Fruit fly (Drosophila melanogaster): ENCODE measurements around the gene Dok.

Gene Dok

dm6 chrX:7290811-7291515 lies 33.1 kb upstream of the Dok start, which contains the start of gene unc-119:
unc-119 (minus strand) TSS chrX:7291298.
- TF ChIP-seq CG1620 (GFP tag; optimal IDR thresholded peaks at IDR 0.05) (peak; percentile 4), toe (GFP tag; optimal IDR thresholded peaks at IDR 0.05) (no peak), cnc (optimal IDR thresholded peaks at IDR 0.05) (no peak), CG14711 (tag; optimal IDR thresholded peaks at IDR 0.05) (peak; percentile 9), CG11617 (GFP tag; optimal IDR thresholded peaks at IDR 0.05) (peak; percentile 17), tj (GFP tag; optimal IDR thresholded peaks at IDR 0.05) (peak; percentile 89), Crg-1 (GFP tag; optimal IDR thresholded peaks at IDR 0.05) (peak; percentile 32), CG7045 (GFP tag; optimal IDR thresholded peaks at IDR 0.05) (no peak), bab1 (GFP tag; optimal IDR thresholded peaks at IDR 0.05) (peak; percentile 2), pad (GFP tag; optimal IDR thresholded peaks at IDR 0.05) (peak; percentile 54), CG7101 (tag; optimal IDR thresholded peaks at IDR 0.05) (peak; percentile 13), Mnt (GFP tag; optimal IDR thresholded peaks at IDR 0.05) (peak; percentile 24), cic (GFP tag; optimal IDR thresholded peaks at IDR 0.05) (peak; percentile 11)

- TF ChIP-seq CG14711 (tag; optimal IDR thresholded peaks at IDR 0.05): peak; percentile 19
- TF ChIP-seq kay (GFP tag; ENCODE audit: borderline replicate concordance): peak; percentile 32
- no peak for TF ChIP-seq Hr96 (GFP tag; optimal IDR thresholded peaks at IDR 0.05)
- peak; percentile 1 for TF ChIP-seq CG33017 (tag; optimal IDR thresholded peaks at IDR 0.05)
These were observed 32.0 kb upstream of the Dok start for dm6 chrX:7291850-7292499.

DNA sequence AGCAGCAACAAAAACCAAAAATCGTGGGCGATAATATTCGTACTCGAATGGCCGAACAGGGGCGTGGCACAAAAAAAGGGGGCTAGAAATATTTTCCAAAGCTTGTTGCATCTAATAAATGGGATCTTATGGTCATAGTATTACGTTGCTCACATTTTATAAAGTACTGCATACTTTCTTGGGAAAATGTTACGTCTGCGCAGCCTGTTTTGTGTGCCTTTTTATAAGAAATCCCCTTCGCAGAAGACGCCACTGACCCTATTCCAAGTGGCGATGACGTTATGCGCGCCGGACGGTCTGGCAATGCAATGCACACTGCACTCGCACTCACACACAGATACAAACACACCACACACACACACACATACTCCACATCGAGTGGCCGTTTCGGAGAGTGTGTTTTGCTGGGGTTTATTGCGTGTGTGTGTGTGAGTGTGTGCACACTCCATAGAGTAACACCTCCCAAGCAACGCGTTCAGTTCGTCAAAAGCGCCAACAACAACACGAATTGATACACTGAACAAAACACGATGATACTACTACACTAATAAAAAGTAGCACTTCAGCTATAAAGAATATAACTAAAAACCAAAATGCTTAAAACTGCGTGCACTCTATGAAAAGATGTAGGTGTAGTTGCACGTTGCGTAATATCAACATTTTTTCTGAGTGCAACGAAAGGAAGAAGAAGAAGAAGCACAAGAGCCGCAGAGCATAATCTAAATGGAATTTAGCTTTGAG lies 30.7 kb upstream of the Dok start:
- TF ChIP-seq CG5204 (GFP tag; optimal IDR thresholded peaks at IDR 0.05) (peak; percentile 76), tj (GFP tag; optimal IDR thresholded peaks at IDR 0.05) (peak; percentile 68), CG14711 (tag; optimal IDR thresholded peaks at IDR 0.05) (peak; percentile 81), CG12768 (GFP tag; optimal IDR thresholded peaks at IDR 0.05) (peak; percentile 91), bab1 (GFP tag; optimal IDR thresholded peaks at IDR 0.05) (peak; percentile 85), pad (GFP tag; optimal IDR thresholded peaks at IDR 0.05) (peak; percentile 81), ovo (GFP tag; optimal IDR thresholded peaks at IDR 0.05) (peak; percentile 42), CG7101 (tag; optimal IDR thresholded peaks at IDR 0.05) (peak; percentile 90), Crg-1 (GFP tag; optimal IDR thresholded peaks at IDR 0.05) (peak; percentile 83), CG33017 (tag; optimal IDR thresholded peaks at IDR 0.05) (peak; percentile 66), CG7045 (GFP tag; optimal IDR thresholded peaks at IDR 0.05) (peak; percentile 74), CG11617 (GFP tag; optimal IDR thresholded peaks at IDR 0.05) (peak; percentile 88), cic (GFP tag; optimal IDR thresholded peaks at IDR 0.05) (peak; percentile 54), toe (GFP tag; optimal IDR thresholded peaks at IDR 0.05) (peak; percentile 79), kay (GFP tag; ENCODE audit: borderline replicate concordance) (peak; percentile 51), Clk (GFP tag; optimal IDR thresholded peaks at IDR 0.05) (peak; percentile 74), Hr96 (GFP tag; optimal IDR thresholded peaks at IDR 0.05) (peak; percentile 83), CG1620 (GFP tag; optimal IDR thresholded peaks at IDR 0.05) (peak; percentile 85), cnc (optimal IDR thresholded peaks at IDR 0.05) (no peak), Mnt (GFP tag; optimal IDR thresholded peaks at IDR 0.05) (peak; percentile 69)

DNA sequence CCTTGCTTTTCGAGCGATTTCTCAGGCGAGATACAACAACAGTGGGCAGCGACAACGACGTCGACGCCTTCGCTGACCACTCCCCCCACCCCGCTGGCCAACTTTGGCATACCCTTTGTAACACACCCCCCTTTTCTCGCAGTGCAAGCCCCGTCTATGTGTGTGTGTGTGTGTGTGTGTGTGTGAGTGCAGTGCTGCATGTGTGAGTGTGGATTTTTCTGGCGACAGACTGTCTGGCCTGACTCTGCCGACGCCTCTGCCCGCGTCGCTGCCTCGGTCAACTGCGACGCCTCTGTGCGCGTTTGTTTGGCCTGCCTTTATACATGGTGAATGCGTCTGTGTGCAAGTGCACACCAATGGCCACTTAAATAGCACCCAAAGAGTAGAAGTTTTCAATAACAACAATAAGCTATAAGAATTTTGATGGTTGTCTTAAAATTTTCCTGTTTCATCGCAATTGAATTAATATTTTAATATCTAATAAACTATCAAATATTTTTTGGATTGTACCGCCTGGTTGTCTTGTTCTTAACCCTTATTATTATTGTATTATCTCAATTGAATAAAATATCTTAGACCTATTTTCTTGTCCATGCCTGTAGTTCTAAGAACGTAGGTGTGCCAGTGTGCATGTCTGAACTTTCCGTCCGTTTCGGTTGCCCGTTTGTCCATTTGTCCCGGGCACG lies 30.0 kb upstream of the Dok start:
- TF ChIP-seq Clk (GFP tag; optimal IDR thresholded peaks at IDR 0.05): peak; percentile 74
- TF ChIP-seq tj (GFP tag; optimal IDR thresholded peaks at IDR 0.05): peak; percentile 77
- TF ChIP-seq Mnt (GFP tag; optimal IDR thresholded peaks at IDR 0.05): peak; percentile 49
- peak; percentile 89 for TF ChIP-seq CG7045 (GFP tag; optimal IDR thresholded peaks at IDR 0.05)
- TF ChIP-seq cic (GFP tag; optimal IDR thresholded peaks at IDR 0.05): peak; percentile 68
- peak; percentile 83 for TF ChIP-seq pad (GFP tag; optimal IDR thresholded peaks at IDR 0.05)
- TF ChIP-seq CG5204 (GFP tag; optimal IDR thresholded peaks at IDR 0.05): peak; percentile 69
- TF ChIP-seq CG14711 (tag; optimal IDR thresholded peaks at IDR 0.05): peak; percentile 90
- TF ChIP-seq CG33017 (tag; optimal IDR thresholded peaks at IDR 0.05): peak; percentile 92
- TF ChIP-seq bab1 (GFP tag; optimal IDR thresholded peaks at IDR 0.05): peak; percentile 93
- peak; percentile 71 for TF ChIP-seq ovo (GFP tag; optimal IDR thresholded peaks at IDR 0.05)
- TF ChIP-seq Crg-1 (GFP tag; optimal IDR thresholded peaks at IDR 0.05): peak; percentile 78
- TF ChIP-seq CG7101 (tag; optimal IDR thresholded peaks at IDR 0.05): peak; percentile 94
- TF ChIP-seq CG12768 (GFP tag; optimal IDR thresholded peaks at IDR 0.05): peak; percentile 93
- peak; percentile 72 for TF ChIP-seq toe (GFP tag; optimal IDR thresholded peaks at IDR 0.05)
- TF ChIP-seq Hr96 (GFP tag; optimal IDR thresholded peaks at IDR 0.05): peak; percentile 14
- no peak for TF ChIP-seq cnc (optimal IDR thresholded peaks at IDR 0.05)
- peak; percentile 54 for TF ChIP-seq CG1620 (GFP tag; optimal IDR thresholded peaks at IDR 0.05)
- TF ChIP-seq kay (GFP tag; ENCODE audit: borderline replicate concordance): no peak
- peak; percentile 86 for TF ChIP-seq CG11617 (GFP tag; optimal IDR thresholded peaks at IDR 0.05)

dm6 chrX:7295973-7296372 lies 28.0 kb upstream of the Dok start:
- no peak for TF ChIP-seq CG1620 (GFP tag; optimal IDR thresholded peaks at IDR 0.05)
- TF ChIP-seq cnc (optimal IDR thresholded peaks at IDR 0.05): no peak
- no peak for TF ChIP-seq CG7045 (GFP tag; optimal IDR thresholded peaks at IDR 0.05)
- TF ChIP-seq tj (GFP tag; optimal IDR thresholded peaks at IDR 0.05): no peak
